Fruit fly (Drosophila melanogaster) S2 (cell line): Measurements from ENCODE around the gene CG34337.

Experiments used
- CG8478 ChIP-seq: fragments of >200 bp; optimal IDR thresholded peaks from 2 replicates; lab custom pipeline; 2018
- CTCF ChIP-seq, 2 experiments: fragments of >200 bp; optimal IDR thresholded peaks; 2 replicates each; lab custom pipeline; 2018

DNA sequence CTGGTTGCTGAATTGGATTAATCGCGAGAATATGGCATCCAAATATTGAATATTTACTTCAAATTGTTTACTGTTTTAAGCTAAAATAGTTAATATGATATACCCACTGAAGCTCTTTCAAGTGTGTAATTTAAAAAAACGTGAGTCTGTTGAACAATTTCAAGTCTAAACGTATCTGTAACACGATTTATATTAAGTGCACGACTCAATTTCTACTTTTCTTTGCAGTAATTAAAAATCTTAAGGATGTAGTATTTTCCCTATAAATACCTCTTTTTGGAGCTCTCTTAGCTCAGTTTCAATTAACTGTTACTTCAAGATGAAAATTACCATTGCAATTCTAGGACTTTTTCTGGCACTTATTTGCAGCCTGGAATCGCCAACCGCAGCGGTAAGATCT is 4.7 kb upstream of the CG34337 start, which contains the start of gene CG42704:
- TF ChIP-seq CTCF (optimal IDR thresholded peaks at IDR 0.05; lab: Kevin White, UChicago) (no peak), CG8478 (lab: Kevin White, UChicago) (no peak)
